Fruit fly (Drosophila melanogaster): ENCODE measurements around the gene Stt3A.

Stt3A gene

dm6 chrX:21073641-21074328, 20.0 kb upstream of the Stt3A start:
- TF ChIP-seq CG10348 (GFP tag; IDR thresholded peaks at IDR 0.05) = no peak
- TF ChIP-seq Pif1A (GFP tag; optimal IDR thresholded peaks at IDR 0.05) = peak; percentile 31
- TF ChIP-seq CG15710 (tag; optimal IDR thresholded peaks at IDR 0.05) = peak; percentile 58
- peak; percentile 48 for TF ChIP-seq Pif1B (GFP tag; optimal IDR thresholded peaks at IDR 0.05)
- TF ChIP-seq CG8301 (tag; optimal IDR thresholded peaks at IDR 0.05) = peak; percentile 63
- TF ChIP-seq CG9948 (tag; optimal IDR thresholded peaks at IDR 0.05) = peak; percentile 67
- TF ChIP-seq CG17806 (tag; optimal IDR thresholded peaks at IDR 0.05) = peak; percentile 43
- no peak for TF ChIP-seq fd96Ca (GFP tag; IDR thresholded peaks at IDR 0.05)
- TF ChIP-seq CG32121 (GFP tag; IDR thresholded peaks at IDR 0.05) = no peak
- peak; percentile 55 for TF ChIP-seq CG8159 (tag; optimal IDR thresholded peaks at IDR 0.05)
- TF ChIP-seq CG12605 (GFP tag; IDR thresholded peaks at IDR 0.05) = no peak
- no peak for TF ChIP-seq gl (tag; optimal IDR thresholded peaks at IDR 0.05)
- peak; percentile 40 for TF ChIP-seq CG34367 (tag; optimal IDR thresholded peaks at IDR 0.05)
- peak; percentile 68 for TF ChIP-seq CG14655 (GFP tag; optimal IDR thresholded peaks at IDR 0.05)
- no peak for TF ChIP-seq rn (GFP tag; IDR thresholded peaks at IDR 0.05)

- TF ChIP-seq CG8159 (tag; optimal IDR thresholded peaks at IDR 0.05) (peak; percentile 91), Ets98B (GFP tag; IDR thresholded peaks at IDR 0.05) (peak; percentile 88), Pif1B (GFP tag; optimal IDR thresholded peaks at IDR 0.05) (peak; percentile 87), Snoo (tag; optimal IDR thresholded peaks at IDR 0.05) (peak; percentile 79), rn (GFP tag; IDR thresholded peaks at IDR 0.05) (0 out of 2 replicates have a peak, but pooled peaks have one; percentile 45), CG13204 (GFP tag; optimal IDR thresholded peaks at IDR 0.05) (peak; percentile 79), CG34367 (tag; optimal IDR thresholded peaks at IDR 0.05) (peak; percentile 88), CG12605 (GFP tag; IDR thresholded peaks at IDR 0.05) (peak; percentile 66; the same call in 1 of the 2 replicates), EcR (GFP tag; optimal IDR thresholded peaks at IDR 0.05) (peak; percentile 89), CG17806 (tag; optimal IDR thresholded peaks at IDR 0.05) (peak; percentile 90), D1 (tag; optimal IDR thresholded peaks at IDR 0.05) (peak; percentile 79), CG14655 (GFP tag; optimal IDR thresholded peaks at IDR 0.05) (peak; percentile 94), gl (tag; optimal IDR thresholded peaks at IDR 0.05) (peak; percentile 82), fd96Ca (GFP tag; IDR thresholded peaks at IDR 0.05) (peak; percentile 92), Pif1A (GFP tag; optimal IDR thresholded peaks at IDR 0.05) (peak; percentile 88), CG8301 (tag; optimal IDR thresholded peaks at IDR 0.05) (peak; percentile 93), CG10348 (GFP tag; IDR thresholded peaks at IDR 0.05) (peak; percentile 66; the same call in 1 of the 2 replicates), CG4496 (GFP tag; IDR thresholded peaks at IDR 0.05) (peak; percentile 90), CG32121 (GFP tag; IDR thresholded peaks at IDR 0.05) (peak; percentile 92), CG9948 (tag; optimal IDR thresholded peaks at IDR 0.05) (peak; percentile 90), CG15710 (tag; optimal IDR thresholded peaks at IDR 0.05) (peak; percentile 89)
These were observed 19.2 kb upstream of the Stt3A start for dm6 chrX:21072953-21073352.

- TF ChIP-seq CG13204 (GFP tag; optimal IDR thresholded peaks at IDR 0.05) (peak; percentile 67), CG14655 (GFP tag; optimal IDR thresholded peaks at IDR 0.05) (no peak), gl (tag; optimal IDR thresholded peaks at IDR 0.05) (peak; percentile 72), CG10348 (GFP tag; IDR thresholded peaks at IDR 0.05) (no peak), rn (GFP tag; IDR thresholded peaks at IDR 0.05) (no peak), CG9948 (tag; optimal IDR thresholded peaks at IDR 0.05) (no peak), CG12605 (GFP tag; IDR thresholded peaks at IDR 0.05) (0 out of 2 replicates have a peak, but pooled peaks have one; percentile 29), CG15710 (tag; optimal IDR thresholded peaks at IDR 0.05) (peak; percentile 16), CG4496 (GFP tag; IDR thresholded peaks at IDR 0.05) (peak; percentile 45; the same call in 1 of the 3 replicates), fd96Ca (GFP tag; IDR thresholded peaks at IDR 0.05) (no peak), CG8301 (tag; optimal IDR thresholded peaks at IDR 0.05) (no peak), CG8159 (tag; optimal IDR thresholded peaks at IDR 0.05) (no peak), Ets98B (GFP tag; IDR thresholded peaks at IDR 0.05) (no peak; the same call in 1 of the 2 replicates), EcR (GFP tag; optimal IDR thresholded peaks at IDR 0.05) (peak; percentile 96), Pif1A (GFP tag; optimal IDR thresholded peaks at IDR 0.05) (peak; percentile 16)
These were observed 18.1 kb upstream of the Stt3A start for dm6 chrX:21071693-21072357.

dm6 chrX:21067908-21068307, 14.2 kb upstream of the Stt3A start:
- TF ChIP-seq CG4496 (GFP tag; IDR thresholded peaks at IDR 0.05) = peak; percentile 67
- TF ChIP-seq CG15710 (tag; optimal IDR thresholded peaks at IDR 0.05) = peak; percentile 20
- TF ChIP-seq fd96Ca (GFP tag; IDR thresholded peaks at IDR 0.05) = 0 out of 3 replicates have a peak, but pooled peaks have one; percentile 24
- no peak for TF ChIP-seq CG12605 (GFP tag; IDR thresholded peaks at IDR 0.05)
- no peak for TF ChIP-seq CG10348 (GFP tag; IDR thresholded peaks at IDR 0.05)
- no peak for TF ChIP-seq Pif1A (GFP tag; optimal IDR thresholded peaks at IDR 0.05)
- peak; percentile 59 for TF ChIP-seq CG14655 (GFP tag; optimal IDR thresholded peaks at IDR 0.05)
- no peak for TF ChIP-seq gl (tag; optimal IDR thresholded peaks at IDR 0.05)
- TF ChIP-seq D1 (tag; optimal IDR thresholded peaks at IDR 0.05) = no peak
- no peak for TF ChIP-seq EcR (GFP tag; optimal IDR thresholded peaks at IDR 0.05)
- TF ChIP-seq CG32121 (GFP tag; IDR thresholded peaks at IDR 0.05) = peak; percentile 28; the same call in 1 of the 2 replicates
- TF ChIP-seq rn (GFP tag; IDR thresholded peaks at IDR 0.05) = no peak
- TF ChIP-seq CG9948 (tag; optimal IDR thresholded peaks at IDR 0.05) = peak; percentile 41
- TF ChIP-seq CG8301 (tag; optimal IDR thresholded peaks at IDR 0.05) = peak; percentile 18
- TF ChIP-seq Ets98B (GFP tag; IDR thresholded peaks at IDR 0.05) = peak; percentile 23; the same call in 1 of the 2 replicates
- TF ChIP-seq CG8159 (tag; optimal IDR thresholded peaks at IDR 0.05) = peak; percentile 58
- TF ChIP-seq Snoo (tag; optimal IDR thresholded peaks at IDR 0.05) = peak; percentile 43
- no peak for TF ChIP-seq CG13204 (GFP tag; optimal IDR thresholded peaks at IDR 0.05)
- TF ChIP-seq CG34367 (tag; optimal IDR thresholded peaks at IDR 0.05) = peak; percentile 14
- peak; percentile 22 for TF ChIP-seq CG17806 (tag; optimal IDR thresholded peaks at IDR 0.05)
- TF ChIP-seq Pif1B (GFP tag; optimal IDR thresholded peaks at IDR 0.05) = peak; percentile 15
